Worm (Caenorhabditis elegans) whole organism, L1 larva: ENCODE measurements around the gene str-32.

Experiments used
- C16A3.4 ChIP-seq: fragments of 150-350 bp; optimal IDR thresholded peaks from 2 replicates; lab custom pipeline; 2014; ENCODE audit warnings: missing biosample characterization, missing genetic modification characterization
- C34B4.2 ChIP-seq: sonication (generic microtip); optimal IDR thresholded peaks from 2 replicates; lab custom pipeline; 2017; ENCODE audit warnings: mild to moderate bottlenecking, missing genetic modification characterization, missing compliant biosample characterization
- aha-1 ChIP-seq: fragments of 150-350 bp; optimal IDR thresholded peaks from 2 replicates; lab custom pipeline; 2014; ENCODE audit warnings: missing biosample characterization, missing genetic modification characterization
- aly-2 ChIP-seq: fragments of 150-350 bp; optimal IDR thresholded peaks from 2 replicates; lab custom pipeline; 2014; ENCODE audit warnings: missing biosample characterization, missing genetic modification characterization
- ama-1 ChIP-seq: fragments of 150-350 bp; optimal IDR thresholded peaks from 2 replicates; lab custom pipeline; 2014
- dpl-1 ChIP-seq, 3 experiments: fragments of 150-350 bp in 2 of 3; sonication (generic microtip) in 1 of 3; optimal IDR thresholded peaks; 2 replicates each; lab custom pipeline; 2014 to 2017; ENCODE audit warnings: missing biosample characterization in 3 of 3, missing genetic modification characterization in 3 of 3, missing genetic modification reagents in 3 of 3
- dsc-1 ChIP-seq: sonication (generic microtip); optimal IDR thresholded peaks from 2 replicates; lab custom pipeline; 2016; ENCODE audit warnings: mild to moderate bottlenecking, missing genetic modification characterization, missing compliant biosample characterization
- efl-1 ChIP-seq, 4 experiments: fragments of 150-350 bp; optimal IDR thresholded peaks in 3 of 4; peaks in 1 of 4; 1 replicate in 1 of 4; 2 replicates in 3 of 4; lab custom pipeline; 2014; ENCODE audit warnings: missing biosample characterization in 2 of 4, missing genetic modification characterization in 2 of 4, missing genetic modification reagents in 2 of 4
- elt-2 ChIP-seq: sonication (generic microtip); optimal IDR thresholded peaks from 2 replicates; lab custom pipeline; 2016; ENCODE audit warnings: missing genetic modification characterization, mild to moderate bottlenecking, inconsistent platforms, missing compliant biosample characterization, missing genetic modification reagents
- ets-5 ChIP-seq: fragments of 200-800 bp; sonication (Bioruptor generic); IDR thresholded peaks from 2 replicates; pipeline ENCODE4 v1.3.6; 2022; ENCODE audit warnings: missing genetic modification characterization, missing compliant biosample characterization
- fkh-4 ChIP-seq: sonication (generic microtip); optimal IDR thresholded peaks from 2 replicates; lab custom pipeline; 2016; ENCODE audit warnings: missing compliant biosample characterization, missing genetic modification characterization, borderline replicate concordance
- fkh-8 ChIP-seq: sonication (generic microtip); optimal IDR thresholded peaks from 2 replicates; lab custom pipeline; 2016; ENCODE audit warnings: mild to moderate bottlenecking, missing genetic modification characterization, missing compliant biosample characterization
- hlh-4 ChIP-seq: sonication (generic microtip); optimal IDR thresholded peaks from 2 replicates; lab custom pipeline; 2016; ENCODE audit warnings: mild to moderate bottlenecking, missing genetic modification characterization, missing compliant biosample characterization
- lin-14 ChIP-seq: fragments of 200-800 bp; sonication (Bioruptor generic); optimal IDR thresholded peaks from 2 replicates; lab custom pipeline; 2018; ENCODE audit warnings: mild to moderate bottlenecking, missing genetic modification characterization, moderate library complexity, missing compliant biosample characterization
- lin-15B ChIP-seq: fragments of 150-350 bp; sonication (generic microtip); optimal IDR thresholded peaks from 3 replicates; lab custom pipeline; 2014; ENCODE audit warnings: missing biosample characterization, missing genetic modification characterization
- lin-35 ChIP-seq, 2 experiments: fragments of 150-350 bp; optimal IDR thresholded peaks; 2 replicates each; lab custom pipeline; 2014; ENCODE audit warnings: missing biosample characterization in 2 of 2, missing genetic modification characterization in 2 of 2, missing genetic modification reagents in 2 of 2
- lir-3 ChIP-seq: sonication (generic microtip); optimal IDR thresholded peaks from 2 replicates; lab custom pipeline; 2016; ENCODE audit warnings: mild to moderate bottlenecking, missing genetic modification characterization, moderate library complexity, missing compliant biosample characterization; ENCODE audit not compliant: poor library complexity
- mab-9 ChIP-seq: fragments of 200-800 bp; sonication (Bioruptor generic); IDR thresholded peaks from 2 replicates; pipeline ENCODE4 v1.3.6; 2022; ENCODE audit warnings: missing genetic modification reagents, missing genetic modification characterization, missing compliant biosample characterization
- mef-2 ChIP-seq: fragments of 150-350 bp; optimal IDR thresholded peaks from 2 replicates; lab custom pipeline; 2014; ENCODE audit warnings: missing biosample characterization, missing genetic modification characterization
- mep-1 ChIP-seq: fragments of 150-350 bp; optimal IDR thresholded peaks from 2 replicates; lab custom pipeline; 2014; ENCODE audit warnings: missing biosample characterization, missing genetic modification characterization
- nhr-19 ChIP-seq: fragments of 200-800 bp; sonication (Bioruptor generic); conservative IDR thresholded peaks from 2 replicates; pipeline ENCODE4 v1.3.6; 2022; ENCODE audit warnings: missing genetic modification characterization, missing compliant biosample characterization
- nhr-20 ChIP-seq: sonication (generic microtip); optimal IDR thresholded peaks from 2 replicates; lab custom pipeline; 2016; ENCODE audit warnings: mild to moderate bottlenecking, missing genetic modification characterization, missing compliant biosample characterization
- nhr-237 ChIP-seq: fragments of 150-350 bp; optimal IDR thresholded peaks from 2 replicates; lab custom pipeline; 2014; ENCODE audit warnings: missing biosample characterization, missing genetic modification characterization
- nhr-28 ChIP-seq: fragments of 150-350 bp; optimal IDR thresholded peaks from 2 replicates; lab custom pipeline; 2014; ENCODE audit warnings: missing biosample characterization, missing genetic modification characterization
- nhr-71 ChIP-seq: sonication (generic microtip); optimal IDR thresholded peaks from 2 replicates; lab custom pipeline; 2016; ENCODE audit warnings: mild to moderate bottlenecking, missing genetic modification characterization, moderate library complexity, missing compliant biosample characterization
- nhr-76 ChIP-seq: sonication (generic microtip); optimal IDR thresholded peaks from 2 replicates; lab custom pipeline; 2017; ENCODE audit warnings: missing biosample characterization, missing genetic modification characterization
- nhr-77 ChIP-seq: fragments of 150-350 bp; optimal IDR thresholded peaks from 2 replicates; lab custom pipeline; 2014; ENCODE audit warnings: missing biosample characterization, missing genetic modification characterization
- nhr-85 ChIP-seq: sonication (generic microtip); peaks from one replicate; lab custom pipeline; 2016; ENCODE audit warnings: missing genetic modification characterization, inconsistent platforms, missing compliant biosample characterization
- nhr-90 ChIP-seq: sonication (generic microtip); optimal IDR thresholded peaks from 2 replicates; lab custom pipeline; 2016; ENCODE audit warnings: mild to moderate bottlenecking, missing genetic modification characterization, missing compliant biosample characterization; ENCODE audit not compliant: poor library complexity
- skn-1 ChIP-seq: fragments of 150-350 bp; optimal IDR thresholded peaks from 2 replicates; lab custom pipeline; 2014; ENCODE audit warnings: missing biosample characterization, missing genetic modification characterization
- snu-23 ChIP-seq: sonication (generic microtip); optimal IDR thresholded peaks from 2 replicates; lab custom pipeline; 2016; ENCODE audit warnings: missing genetic modification characterization, missing compliant biosample characterization
- sptf-1 ChIP-seq: fragments of 150-350 bp; optimal IDR thresholded peaks from 2 replicates; lab custom pipeline; 2014; ENCODE audit warnings: missing biosample characterization, missing genetic modification characterization
- unc-30 ChIP-seq: sonication (generic microtip); optimal IDR thresholded peaks from 2 replicates; lab custom pipeline; 2017; ENCODE audit warnings: missing biosample characterization, missing genetic modification characterization
- unc-62 ChIP-seq: fragments of 150-350 bp; optimal IDR thresholded peaks from 2 replicates; lab custom pipeline; 2014; ENCODE audit warnings: missing biosample characterization, missing genetic modification reagents, missing genetic modification characterization
- unc-86 ChIP-seq: sonication (generic microtip); optimal IDR thresholded peaks from 2 replicates; lab custom pipeline; 2016; ENCODE audit warnings: missing genetic modification characterization, missing compliant biosample characterization
- zag-1 ChIP-seq: fragments of 150-350 bp; optimal IDR thresholded peaks from 2 replicates; lab custom pipeline; 2014; ENCODE audit warnings: missing biosample characterization, missing genetic modification characterization
- ztf-4 ChIP-seq: fragments of 150-350 bp; optimal IDR thresholded peaks from 2 replicates; lab custom pipeline; 2014; ENCODE audit warnings: missing biosample characterization, missing genetic modification characterization

Gene str-32

DNA sequence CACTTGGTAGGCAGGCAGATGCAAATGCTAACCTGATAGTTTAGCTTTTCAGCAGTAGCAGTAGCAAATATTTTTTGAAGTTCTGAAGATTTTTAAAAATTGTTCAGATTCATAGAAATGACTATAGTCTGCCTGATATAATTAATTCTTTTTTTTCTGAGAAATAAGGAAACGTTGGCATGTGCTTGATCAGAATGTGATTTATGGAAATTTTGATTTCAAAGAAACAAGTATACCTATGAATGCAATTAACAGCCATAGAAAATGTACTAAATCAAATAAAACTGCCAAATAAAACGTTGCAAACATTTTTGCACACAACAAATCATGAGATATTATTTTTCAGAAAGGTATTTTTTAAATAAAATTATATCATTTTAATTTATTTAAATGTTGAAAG, 10.7 kb downstream of the str-32 start (continued):
- TF ChIP-seq nhr-90 (tag; lab: Kevin White, UChicago) = no peak
- no peak for TF ChIP-seq dpl-1 (GFP tag; optimal IDR thresholded peaks at IDR 0.05; lab: Kevin White, UChicago)
- TF ChIP-seq unc-30 (tag; lab: Kevin White, UChicago) = no peak
- no peak for TF ChIP-seq ets-5
- no peak for TF ChIP-seq sptf-1 (tag; lab: Kevin White, UChicago)

DNA sequence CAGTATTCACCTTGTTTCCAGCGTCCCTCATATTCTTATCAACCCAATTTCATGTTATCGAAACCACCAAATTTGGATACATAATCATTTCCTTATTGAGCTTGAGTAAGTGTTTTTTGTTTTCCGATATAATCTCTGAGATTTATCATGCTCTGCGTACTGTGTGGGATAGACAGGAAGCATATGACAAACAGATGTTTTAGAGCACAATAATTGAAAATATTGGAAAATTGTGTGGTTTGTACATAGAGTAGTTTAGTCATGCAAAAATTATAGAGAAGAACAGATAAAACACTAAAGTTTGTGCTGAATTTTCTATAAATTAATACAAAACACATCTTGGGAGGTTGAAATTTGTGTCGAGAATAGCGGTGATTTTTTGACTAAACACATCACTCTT, 12.6 kb downstream of the str-32 start:
- TF ChIP-seq fkh-4 (tag; lab: Kevin White, UChicago) (peak; percentile 77), dsc-1 (tag; lab: Kevin White, UChicago) (peak; percentile 94), unc-62 (GFP tag; lab: Kevin White, UChicago) (no peak), ama-1 (lab: Kevin White, UChicago) (no peak)

DNA sequence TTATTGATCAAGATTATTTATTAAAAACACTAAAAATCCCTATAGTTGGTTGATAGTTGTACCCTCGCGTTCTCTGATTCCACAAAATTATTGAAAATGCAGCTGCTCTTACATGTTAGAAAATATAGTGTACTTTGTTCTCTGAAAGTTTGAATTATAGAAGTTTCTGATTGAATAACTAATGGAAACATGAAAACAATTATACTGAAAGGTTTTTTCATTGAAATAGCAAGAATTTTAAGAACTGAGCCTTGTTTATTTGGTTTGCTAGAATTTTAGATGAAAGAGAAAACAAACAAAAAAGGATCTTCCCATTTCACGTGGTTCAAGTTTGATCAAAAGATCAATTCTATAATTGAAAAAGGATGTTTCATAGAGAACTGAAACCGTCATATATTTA, 13.7 kb downstream of the str-32 start:
- TF ChIP-seq fkh-8 (tag; lab: Kevin White, UChicago) = peak; percentile 52
- no peak for TF ChIP-seq C34B4.2 (tag; lab: Kevin White, UChicago)
- TF ChIP-seq sptf-1 (tag; lab: Kevin White, UChicago) = no peak
- no peak for TF ChIP-seq ets-5
- TF ChIP-seq zag-1 (tag; lab: Kevin White, UChicago) = no peak
- TF ChIP-seq unc-62 (GFP tag; lab: Kevin White, UChicago) = no peak
- peak; percentile 59 for TF ChIP-seq hlh-4 (tag; lab: Kevin White, UChicago)
- TF ChIP-seq unc-86 = peak; percentile 18
- TF ChIP-seq nhr-19 (GFP tag; lab: Robert Waterston, UW) = no peak
- TF ChIP-seq dsc-1 (tag; lab: Kevin White, UChicago) = peak; percentile 32
- peak; percentile 46 for TF ChIP-seq nhr-71 (tag; lab: Kevin White, UChicago)
- no peak for TF ChIP-seq nhr-28 (tag; lab: Kevin White, UChicago)
- peak; percentile 21 for TF ChIP-seq lin-14 (GFP tag; lab: Kevin White, UChicago)
- TF ChIP-seq mef-2 (tag; lab: Kevin White, UChicago) = no peak
- TF ChIP-seq elt-2 (tag; lab: Kevin White, UChicago) = no peak

DNA sequence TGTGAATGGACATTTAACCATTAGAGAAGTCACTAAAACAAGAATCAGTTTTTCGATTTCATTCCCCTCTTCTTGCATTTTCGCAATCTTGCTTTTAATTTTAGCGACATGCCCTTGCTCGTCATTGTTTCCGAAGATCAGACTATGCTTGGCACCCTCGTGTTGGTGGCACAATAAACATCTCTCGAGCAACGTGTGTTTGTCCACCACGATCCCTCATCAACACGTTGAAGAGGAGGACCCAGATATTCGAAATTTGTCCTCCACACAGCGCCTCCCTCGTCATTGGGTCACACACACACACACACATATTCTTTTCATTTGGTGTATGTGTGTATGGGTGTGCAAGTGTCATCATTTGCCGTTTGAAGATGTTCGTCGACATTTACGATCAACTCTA, 15.9 kb downstream of the str-32 start, which contains the start of gene srd-32:
srd-32 (plus strand) TSS at position 301 of the 400 bp plus-strand sequence.
- peak; percentile 68 for TF ChIP-seq dsc-1 (tag; lab: Kevin White, UChicago)
- TF ChIP-seq lin-14 (GFP tag; lab: Kevin White, UChicago) = no peak

DNA sequence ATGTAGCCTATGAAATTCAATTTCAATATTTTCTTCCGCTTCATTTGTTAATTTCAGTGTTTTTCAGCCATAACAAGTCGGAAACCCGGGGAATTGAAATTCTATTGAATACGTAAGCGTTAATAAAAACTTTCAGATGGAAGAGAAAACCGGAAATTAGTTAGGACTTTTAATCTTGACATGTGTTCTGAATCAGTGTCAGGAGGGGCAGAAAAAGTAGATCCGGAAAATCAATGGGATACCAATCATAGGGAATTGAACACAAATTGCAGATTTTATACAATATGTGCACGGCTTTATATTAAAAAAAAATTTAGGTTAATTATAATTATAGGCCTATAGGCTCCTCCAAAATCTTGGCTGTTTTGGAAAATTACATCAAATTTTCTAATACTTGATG, 16.9 kb downstream of the str-32 start:
- TF ChIP-seq skn-1 (tag; lab: Kevin White, UChicago) (no peak), nhr-71 (tag; lab: Kevin White, UChicago) (no peak), fkh-4 (tag; lab: Kevin White, UChicago) (peak; percentile 78), mab-9 (no peak), lir-3 (no peak), efl-1 (optimal IDR thresholded peaks at IDR 0.05; lab: Kevin White, UChicago) (no peak), efl-1 (GFP tag; optimal IDR thresholded peaks at IDR 0.05 in 1 of 2; lab: Kevin White, UChicago) (no peak), nhr-76 (tag; lab: Kevin White, UChicago) (no peak), aly-2 (tag; lab: Kevin White, UChicago) (no peak), nhr-90 (tag; lab: Kevin White, UChicago) (no peak), unc-86 (no peak), nhr-237 (tag; lab: Kevin White, UChicago) (no peak), fkh-8 (tag; lab: Kevin White, UChicago) (peak; percentile 4), lin-15B (tag; lab: Kevin White, UChicago) (no peak), zag-1 (tag; lab: Kevin White, UChicago) (no peak), dsc-1 (tag; lab: Kevin White, UChicago) (peak; percentile 92)

DNA sequence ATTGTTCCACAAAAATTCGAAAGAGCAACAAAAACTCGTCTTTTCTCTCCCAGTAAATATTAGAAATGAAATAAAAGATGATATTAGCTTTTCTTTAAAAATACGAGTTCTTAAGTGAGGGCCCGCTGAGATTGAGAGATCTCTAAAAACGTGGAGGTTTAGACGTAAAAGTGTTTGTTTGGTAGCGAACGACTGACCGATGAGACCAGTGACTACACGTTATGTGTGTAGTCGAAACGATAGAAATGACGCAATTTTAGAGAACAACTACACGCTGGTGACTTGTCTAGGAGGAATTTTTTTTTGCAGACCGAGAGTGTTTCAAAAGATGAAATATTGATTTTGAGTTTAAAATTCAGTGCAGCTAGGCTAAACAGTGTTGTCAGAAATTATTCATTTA, 18.5 kb downstream of the str-32 start, which contains the start of gene C37H5.13:
C37H5.13 (minus strand) TSS at position 229 of the 400 bp plus-strand sequence.
- peak; percentile 53 for TF ChIP-seq nhr-20
- peak in 1 of 2 experiments; percentile 32 for TF ChIP-seq lin-35 (GFP tag; optimal IDR thresholded peaks at IDR 0.05; lab: Kevin White, UChicago)
- peak; percentile 18 for TF ChIP-seq ztf-4 (tag; lab: Kevin White, UChicago)
- peak; percentile 50 for TF ChIP-seq nhr-85 (tag; lab: Kevin White, UChicago)
- peak; percentile 27 for TF ChIP-seq nhr-77 (tag; lab: Kevin White, UChicago)
- peak; percentile 1 for TF ChIP-seq C16A3.4 (tag; lab: Kevin White, UChicago)
- peak; percentile 73 for TF ChIP-seq lin-14 (GFP tag; lab: Kevin White, UChicago)
- TF ChIP-seq snu-23 (GFP tag; lab: Kevin White, UChicago) = peak; percentile 31
- no peak for TF ChIP-seq aha-1
- TF ChIP-seq nhr-71 (tag; lab: Kevin White, UChicago) = peak; percentile 49
- peak; percentile 21 for TF ChIP-seq mep-1 (tag; lab: Kevin White, UChicago)
- no peak for TF ChIP-seq unc-30 (tag; lab: Kevin White, UChicago)
- no peak for TF ChIP-seq fkh-8 (tag; lab: Kevin White, UChicago)
